Fruit fly (Drosophila melanogaster): ENCODE data around the gene epsilonCOP.
A peak's percentile ranks its signal among the peaks of the same experiment; 100 is the strongest.

The epsilonCOP gene

dm6 chr2L:6508666-6509065 is 19.8 kb downstream of the epsilonCOP start (continued):
- TF ChIP-seq CG5953 (GFP tag; IDR thresholded peaks at IDR 0.05), result no peak
- TF ChIP-seq ash1 (GFP tag; optimal IDR thresholded peaks at IDR 0.05), result no peak
- TF ChIP-seq dysf (GFP tag; IDR thresholded peaks at IDR 0.05), result 0 out of 3 replicates have a peak, but pooled peaks have one; percentile 37
- TF ChIP-seq CG9437 (GFP tag; optimal IDR thresholded peaks at IDR 0.05), result peak; percentile 8
- peak; percentile 34 for TF ChIP-seq Xbp1 (GFP tag; optimal IDR thresholded peaks at IDR 0.05)
- no peak for TF ChIP-seq CG7745 (tag; optimal IDR thresholded peaks at IDR 0.05)
- no peak for TF ChIP-seq disco-r (GFP tag; optimal IDR thresholded peaks at IDR 0.05)
- TF ChIP-seq vnd (GFP tag; IDR thresholded peaks at IDR 0.05; ENCODE audit: partially characterized antibody), result no peak
- TF ChIP-seq Meics (GFP tag; optimal IDR thresholded peaks at IDR 0.05), result no peak
- no peak for TF ChIP-seq klu (GFP tag; IDR thresholded peaks at IDR 0.05)
- TF ChIP-seq CkIIα-i1 (GFP tag; IDR thresholded peaks at IDR 0.05), result no peak
- no peak for TF ChIP-seq tx (GFP tag; optimal IDR thresholded peaks at IDR 0.05)
- TF ChIP-seq Sry-δ (GFP tag; optimal IDR thresholded peaks at IDR 0.05), result no peak
- no peak for TF ChIP-seq ERR (GFP tag; optimal IDR thresholded peaks at IDR 0.05)
- TF ChIP-seq CG10462 (GFP tag; optimal IDR thresholded peaks at IDR 0.05), result no peak
- TF ChIP-seq CG3407 (GFP tag; optimal IDR thresholded peaks at IDR 0.05), result peak; percentile 6
- TF ChIP-seq CG13894 (tag; optimal IDR thresholded peaks at IDR 0.05), result no peak
- TF ChIP-seq Hr3 (GFP tag; optimal IDR thresholded peaks at IDR 0.05), result peak; percentile 16
- TF ChIP-seq CG3281 (GFP tag; optimal IDR thresholded peaks at IDR 0.05), result no peak
- no peak for TF ChIP-seq Hmx (GFP tag; optimal IDR thresholded peaks at IDR 0.05)
- no peak for TF ChIP-seq NC2α (GFP tag; optimal IDR thresholded peaks at IDR 0.05)
- no peak for TF ChIP-seq CG8765 (GFP tag; IDR thresholded peaks at IDR 0.05)
- no peak for TF ChIP-seq CG42726 (GFP tag; IDR thresholded peaks at IDR 0.05; ENCODE audit: partially characterized antibody)
- TF ChIP-seq CG2116 (GFP tag; optimal IDR thresholded peaks at IDR 0.05), result no peak
- TF ChIP-seq CG31388 (GFP tag; optimal IDR thresholded peaks at IDR 0.05), result no peak
- TF ChIP-seq unpg (GFP tag; optimal IDR thresholded peaks at IDR 0.05), result peak; percentile 35
- TF ChIP-seq Dek (tag; optimal IDR thresholded peaks at IDR 0.05), result no peak
- TF ChIP-seq CG4617 (GFP tag; optimal IDR thresholded peaks at IDR 0.05; ENCODE audit: borderline replicate concordance), result no peak
- TF ChIP-seq luna (GFP tag; optimal IDR thresholded peaks at IDR 0.05), result no peak
- TF ChIP-seq CG11398 (GFP tag; optimal IDR thresholded peaks at IDR 0.05), result no peak
- TF ChIP-seq CG7556 (GFP tag; optimal IDR thresholded peaks at IDR 0.05), result peak; percentile 13
- TF ChIP-seq Mrtf (GFP tag; IDR thresholded peaks at IDR 0.05), result no peak
- no peak for TF ChIP-seq Oaz (GFP tag; IDR thresholded peaks at IDR 0.05)
- TF ChIP-seq Dll (GFP tag; IDR thresholded peaks at IDR 0.05; ENCODE audit: partially characterized antibody), result no peak
- no peak for TF ChIP-seq Atf-2 (GFP tag; optimal IDR thresholded peaks at IDR 0.05)
- TF ChIP-seq chm (GFP tag; IDR thresholded peaks at IDR 0.05), result no peak
- TF ChIP-seq CG14860 (GFP tag; IDR thresholded peaks at IDR 0.05; ENCODE audit: partially characterized antibody), result no peak
- peak; percentile 23 for TF ChIP-seq tap (tag; optimal IDR thresholded peaks at IDR 0.05)
- no peak for TF ChIP-seq CG33557 (GFP tag; optimal IDR thresholded peaks at IDR 0.05)
- TF ChIP-seq cwo (GFP tag; optimal IDR thresholded peaks at IDR 0.05), result no peak
- no peak for TF ChIP-seq lbe (GFP tag; optimal IDR thresholded peaks at IDR 0.05)
- no peak for TF ChIP-seq shn (GFP tag; optimal IDR thresholded peaks at IDR 0.05)
- TF ChIP-seq CG14965 (GFP tag; optimal IDR thresholded peaks at IDR 0.05; ENCODE audit: borderline replicate concordance), result no peak
- TF ChIP-seq knrl (GFP tag; IDR thresholded peaks at IDR 0.05; ENCODE audit: partially characterized antibody), result no peak
- TF ChIP-seq unc-4 (GFP tag; IDR thresholded peaks at IDR 0.05; ENCODE audit: partially characterized antibody), result no peak
- no peak for TF ChIP-seq CG7963 (GFP tag; IDR thresholded peaks at IDR 0.05; ENCODE audit: partially characterized antibody)
- no peak for TF ChIP-seq CG17802 (tag; optimal IDR thresholded peaks at IDR 0.05)
- peak; percentile 10 for TF ChIP-seq CG9727 (GFP tag; optimal IDR thresholded peaks at IDR 0.05)
- TF ChIP-seq CG8478 (optimal IDR thresholded peaks at IDR 0.05), result no peak
- TF ChIP-seq Mad (GFP tag; optimal IDR thresholded peaks at IDR 0.05), result no peak
- TF ChIP-seq Hmr (GFP tag; optimal IDR thresholded peaks at IDR 0.05), result no peak

Data from whole organism, embryonic.